Worm (Caenorhabditis elegans) whole organism, L1 larva: ENCODE results near the gene toh-1.

ENCODE experiments used
- C04F5.9 ChIP-seq: sonication (generic microtip); optimal IDR thresholded peaks from 2 replicates; lab custom pipeline; 2016; ENCODE audit warnings: missing genetic modification characterization, missing compliant biosample characterization
- C16A3.4 ChIP-seq: fragments of 150-350 bp; optimal IDR thresholded peaks from 2 replicates; lab custom pipeline; 2014; ENCODE audit warnings: missing biosample characterization, missing genetic modification characterization
- C34B4.2 ChIP-seq: sonication (generic microtip); optimal IDR thresholded peaks from 2 replicates; lab custom pipeline; 2017; ENCODE audit warnings: mild to moderate bottlenecking, missing genetic modification characterization, missing compliant biosample characterization
- F16B12.6 ChIP-seq: fragments of 150-350 bp; optimal IDR thresholded peaks from 2 replicates; lab custom pipeline; 2014; ENCODE audit warnings: missing biosample characterization, missing genetic modification characterization
- Y116A8C.19 ChIP-seq: sonication (generic microtip); optimal IDR thresholded peaks from 2 replicates; lab custom pipeline; 2016; ENCODE audit warnings: missing compliant biosample characterization, missing genetic modification characterization, borderline replicate concordance
- alr-1 ChIP-seq: fragments of 200-800 bp; sonication (Bioruptor generic); optimal IDR thresholded peaks from 2 replicates; lab custom pipeline; 2018; ENCODE audit warnings: borderline replicate concordance, mild to moderate bottlenecking, missing genetic modification characterization, missing compliant biosample characterization
- ama-1 ChIP-seq: fragments of 150-350 bp; optimal IDR thresholded peaks from 2 replicates; lab custom pipeline; 2014
- ceh-63 ChIP-seq: fragments of 200-800 bp; sonication (Bioruptor generic); optimal IDR thresholded peaks from 2 replicates; lab custom pipeline; 2018; ENCODE audit warnings: mild to moderate bottlenecking, missing genetic modification characterization, missing compliant biosample characterization
- ceh-82 ChIP-seq, 3 experiments: fragments of 150-350 bp in 1 of 3; sonication (generic microtip) in 2 of 3; optimal IDR thresholded peaks; 2 replicates each; lab custom pipeline; 2014 to 2017; ENCODE audit warnings: missing biosample characterization in 3 of 3, missing genetic modification characterization in 3 of 3
- ceh-88 ChIP-seq: fragments of 200-800 bp; sonication (Bioruptor generic); IDR thresholded peaks from 2 replicates; pipeline ENCODE4 v1.3.6; 2022; ENCODE audit warnings: missing genetic modification characterization, missing compliant biosample characterization
- ceh-90 ChIP-seq: sonication (generic microtip); optimal IDR thresholded peaks from 2 replicates; lab custom pipeline; 2016; ENCODE audit warnings: missing genetic modification characterization, missing compliant biosample characterization
- dsc-1 ChIP-seq: sonication (generic microtip); optimal IDR thresholded peaks from 2 replicates; lab custom pipeline; 2016; ENCODE audit warnings: mild to moderate bottlenecking, missing genetic modification characterization, missing compliant biosample characterization
- efl-1 ChIP-seq, 4 experiments: fragments of 150-350 bp; optimal IDR thresholded peaks in 3 of 4; peaks in 1 of 4; 1 replicate in 1 of 4; 2 replicates in 3 of 4; lab custom pipeline; 2014; ENCODE audit warnings: missing biosample characterization in 2 of 4, missing genetic modification characterization in 2 of 4, missing genetic modification reagents in 2 of 4
- efl-3 ChIP-seq: fragments of 200-800 bp; sonication (Bioruptor generic); optimal IDR thresholded peaks from 2 replicates; lab custom pipeline; 2018; ENCODE audit warnings: mild to moderate bottlenecking, missing genetic modification characterization, missing compliant biosample characterization
- egl-27 ChIP-seq, 2 experiments: fragments of 150-350 bp in 1 of 2; sonication (generic microtip); optimal IDR thresholded peaks; 3 replicates each; lab custom pipeline; 2017 to 2018; ENCODE audit warnings: missing biosample characterization in 2 of 2, missing genetic modification characterization in 2 of 2, missing genetic modification reagents in 2 of 2
- fos-1 ChIP-seq: fragments of 150-350 bp; optimal IDR thresholded peaks from 2 replicates; lab custom pipeline; 2014; ENCODE audit warnings: missing biosample characterization, missing genetic modification characterization
- grh-1 ChIP-seq: fragments of 200-800 bp; sonication (Bioruptor generic); IDR thresholded peaks from 2 replicates; pipeline ENCODE4 v1.3.6; 2022; ENCODE audit warnings: missing genetic modification reagents, missing genetic modification characterization, missing compliant biosample characterization
- hlh-4 ChIP-seq: sonication (generic microtip); optimal IDR thresholded peaks from 2 replicates; lab custom pipeline; 2016; ENCODE audit warnings: mild to moderate bottlenecking, missing genetic modification characterization, missing compliant biosample characterization
- jun-1 ChIP-seq: fragments of 150-350 bp; optimal IDR thresholded peaks from 2 replicates; lab custom pipeline; 2014; ENCODE audit warnings: missing biosample characterization, missing genetic modification reagents, missing genetic modification characterization
- lin-14 ChIP-seq: fragments of 200-800 bp; sonication (Bioruptor generic); optimal IDR thresholded peaks from 2 replicates; lab custom pipeline; 2018; ENCODE audit warnings: mild to moderate bottlenecking, missing genetic modification characterization, moderate library complexity, missing compliant biosample characterization
- lin-15B ChIP-seq: fragments of 150-350 bp; sonication (generic microtip); optimal IDR thresholded peaks from 3 replicates; lab custom pipeline; 2014; ENCODE audit warnings: missing biosample characterization, missing genetic modification characterization
- lin-35 ChIP-seq, 2 experiments: fragments of 150-350 bp; optimal IDR thresholded peaks; 2 replicates each; lab custom pipeline; 2014; ENCODE audit warnings: missing biosample characterization in 2 of 2, missing genetic modification characterization in 2 of 2, missing genetic modification reagents in 2 of 2
- lir-3 ChIP-seq: sonication (generic microtip); optimal IDR thresholded peaks from 2 replicates; lab custom pipeline; 2016; ENCODE audit warnings: mild to moderate bottlenecking, missing genetic modification characterization, moderate library complexity, missing compliant biosample characterization; ENCODE audit not compliant: poor library complexity
- lsy-2 ChIP-seq, 2 experiments: fragments of 150-350 bp; optimal IDR thresholded peaks; 2 replicates each; lab custom pipeline; 2014; ENCODE audit warnings: missing biosample characterization in 2 of 2, missing genetic modification characterization in 2 of 2
- mab-9 ChIP-seq: fragments of 200-800 bp; sonication (Bioruptor generic); IDR thresholded peaks from 2 replicates; pipeline ENCODE4 v1.3.6; 2022; ENCODE audit warnings: missing genetic modification reagents, missing genetic modification characterization, missing compliant biosample characterization
- mdl-1 ChIP-seq, 2 experiments: fragments of 150-350 bp; optimal IDR thresholded peaks; 2 replicates each; lab custom pipeline; 2014 to 2017; ENCODE audit warnings: missing biosample characterization in 2 of 2, missing genetic modification characterization in 2 of 2, inconsistent platforms in 1 of 2
- mef-2 ChIP-seq: fragments of 150-350 bp; optimal IDR thresholded peaks from 2 replicates; lab custom pipeline; 2014; ENCODE audit warnings: missing biosample characterization, missing genetic modification characterization
- nhr-11 ChIP-seq: fragments of 150-350 bp; optimal IDR thresholded peaks from 2 replicates; lab custom pipeline; 2014; ENCODE audit warnings: missing biosample characterization, missing genetic modification characterization
- nhr-12 ChIP-seq: sonication (generic microtip); optimal IDR thresholded peaks from 2 replicates; lab custom pipeline; 2017; ENCODE audit warnings: missing biosample characterization, missing genetic modification characterization
- nhr-19 ChIP-seq: fragments of 200-800 bp; sonication (Bioruptor generic); conservative IDR thresholded peaks from 2 replicates; pipeline ENCODE4 v1.3.6; 2022; ENCODE audit warnings: missing genetic modification characterization, missing compliant biosample characterization
- nhr-20 ChIP-seq: sonication (generic microtip); optimal IDR thresholded peaks from 2 replicates; lab custom pipeline; 2016; ENCODE audit warnings: mild to moderate bottlenecking, missing genetic modification characterization, missing compliant biosample characterization
- nhr-237 ChIP-seq: fragments of 150-350 bp; optimal IDR thresholded peaks from 2 replicates; lab custom pipeline; 2014; ENCODE audit warnings: missing biosample characterization, missing genetic modification characterization
- nhr-71 ChIP-seq: sonication (generic microtip); optimal IDR thresholded peaks from 2 replicates; lab custom pipeline; 2016; ENCODE audit warnings: mild to moderate bottlenecking, missing genetic modification characterization, moderate library complexity, missing compliant biosample characterization
- nhr-76 ChIP-seq: sonication (generic microtip); optimal IDR thresholded peaks from 2 replicates; lab custom pipeline; 2017; ENCODE audit warnings: missing biosample characterization, missing genetic modification characterization
- nhr-85 ChIP-seq: sonication (generic microtip); peaks from one replicate; lab custom pipeline; 2016; ENCODE audit warnings: missing genetic modification characterization, inconsistent platforms, missing compliant biosample characterization
- pag-3 ChIP-seq: sonication (generic microtip); optimal IDR thresholded peaks from 2 replicates; lab custom pipeline; 2017; ENCODE audit warnings: missing genetic modification characterization, mild to moderate bottlenecking, missing compliant biosample characterization, antibody characterized with exemption, borderline replicate concordance; ENCODE audit not compliant: insufficient read depth
- pax-3 ChIP-seq: fragments of 200-800 bp; sonication (Bioruptor generic); optimal IDR thresholded peaks from 2 replicates; lab custom pipeline; 2018; ENCODE audit warnings: mild to moderate bottlenecking, missing genetic modification characterization, moderate library complexity, missing compliant biosample characterization
- rnt-1 ChIP-seq: sonication (generic microtip); optimal IDR thresholded peaks from 2 replicates; lab custom pipeline; 2016; ENCODE audit warnings: mild to moderate bottlenecking, missing genetic modification characterization, moderate library complexity, missing compliant biosample characterization
- sptf-1 ChIP-seq: fragments of 150-350 bp; optimal IDR thresholded peaks from 2 replicates; lab custom pipeline; 2014; ENCODE audit warnings: missing biosample characterization, missing genetic modification characterization
- swsn-7 ChIP-seq: sonication (generic microtip); optimal IDR thresholded peaks from 2 replicates; lab custom pipeline; 2016; ENCODE audit warnings: missing genetic modification characterization, missing compliant biosample characterization
- tlp-1 ChIP-seq: fragments of 150-350 bp; optimal IDR thresholded peaks from 2 replicates; lab custom pipeline; 2014; ENCODE audit warnings: missing biosample characterization, missing genetic modification characterization
- unc-130 ChIP-seq: fragments of 150-350 bp; optimal IDR thresholded peaks from 2 replicates; lab custom pipeline; 2017; ENCODE audit warnings: missing biosample characterization, missing genetic modification characterization, inconsistent platforms
- unc-30 ChIP-seq: sonication (generic microtip); optimal IDR thresholded peaks from 2 replicates; lab custom pipeline; 2017; ENCODE audit warnings: missing biosample characterization, missing genetic modification characterization
- zag-1 ChIP-seq: fragments of 150-350 bp; optimal IDR thresholded peaks from 2 replicates; lab custom pipeline; 2014; ENCODE audit warnings: missing biosample characterization, missing genetic modification characterization
- zip-4 ChIP-seq: fragments of 200-800 bp; sonication (Bioruptor generic); optimal IDR thresholded peaks from 2 replicates; lab custom pipeline; 2018; ENCODE audit warnings: mild to moderate bottlenecking, missing genetic modification characterization, moderate library complexity, missing compliant biosample characterization
- ztf-11 ChIP-seq, 2 experiments: sonication (generic microtip); optimal IDR thresholded peaks; 2 replicates each; lab custom pipeline; 2016 to 2017; ENCODE audit warnings: missing genetic modification characterization in 2 of 2, missing biosample characterization in 1 of 2, missing compliant biosample characterization in 1 of 2

Gene toh-1

DNA sequence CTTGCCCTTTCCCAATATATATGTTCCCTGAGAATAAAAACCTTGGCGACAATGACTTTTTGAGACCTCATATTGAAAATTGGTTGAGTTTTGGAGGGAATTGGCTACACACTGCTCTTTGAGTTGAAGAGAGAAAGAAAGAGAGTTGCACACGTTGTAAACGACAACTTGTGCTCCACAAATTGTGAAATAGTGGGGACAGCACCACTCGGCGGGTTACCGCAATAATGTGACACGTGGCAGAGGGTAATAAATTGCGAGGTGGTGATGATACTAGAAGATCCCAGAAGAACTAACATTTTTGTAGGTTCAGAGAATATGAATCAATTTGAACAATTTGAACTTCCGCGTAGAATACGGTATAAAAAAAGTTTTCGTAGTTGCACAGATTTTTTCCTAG is 27.0 kb downstream of the toh-1 start (continued):
- TF ChIP-seq hlh-4 (tag; lab: Kevin White, UChicago), result no peak
- TF ChIP-seq nhr-12 (tag; lab: Kevin White, UChicago), result no peak
- TF ChIP-seq nhr-71 (tag; lab: Kevin White, UChicago), result peak; percentile 58
- TF ChIP-seq nhr-85 (tag; lab: Kevin White, UChicago), result no peak
- no peak for TF ChIP-seq swsn-7 (tag; lab: Kevin White, UChicago)
- no peak for TF ChIP-seq ceh-82 (tag; optimal IDR thresholded peaks at IDR 0.05; lab: Kevin White, UChicago)
- no peak for TF ChIP-seq mab-9 (GFP tag; lab: Robert Waterston, UW)
- TF ChIP-seq unc-130 (tag; lab: Kevin White, UChicago), result peak; percentile 27
- no peak for TF ChIP-seq unc-30
- TF ChIP-seq, all 84 proteins: peak for 7

DNA sequence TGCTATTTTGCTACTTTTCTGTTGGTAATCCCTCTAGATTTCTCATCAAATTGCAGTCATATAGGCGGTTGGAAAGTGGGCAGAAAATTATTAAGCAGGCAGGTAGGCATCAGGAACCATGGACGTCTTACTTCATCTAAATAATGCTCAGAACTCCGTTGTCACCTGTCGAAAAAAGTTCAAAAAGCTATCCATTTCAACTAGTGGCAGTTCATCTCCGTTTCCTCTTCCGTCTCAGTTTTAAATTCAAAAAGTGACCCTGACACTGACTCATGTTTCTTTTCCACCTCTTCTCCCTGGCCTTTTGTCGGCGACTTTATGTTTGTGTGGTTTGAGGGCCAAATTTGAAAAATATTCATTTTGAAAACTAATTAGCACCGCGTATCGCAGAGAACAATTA is 34.3 kb downstream of the toh-1 start:
- TF ChIP-seq lin-15B (tag; lab: Kevin White, UChicago), result no peak
- TF ChIP-seq sptf-1 (tag; lab: Kevin White, UChicago), result no peak
- TF ChIP-seq Y116A8C.19 (tag; lab: Kevin White, UChicago), result no peak
- TF ChIP-seq lin-14 (GFP tag; lab: Kevin White, UChicago), result peak; percentile 47
- no peak for TF ChIP-seq ceh-88 (GFP tag; lab: Robert Waterston, UW)
- no peak for TF ChIP-seq efl-1 (optimal IDR thresholded peaks at IDR 0.05; lab: Kevin White, UChicago)
- no peak for TF ChIP-seq efl-1 (GFP tag; optimal IDR thresholded peaks at IDR 0.05 in 1 of 2; lab: Kevin White, UChicago)
- TF ChIP-seq nhr-85 (tag; lab: Kevin White, UChicago), result peak; percentile 58
- TF ChIP-seq rnt-1 (tag; lab: Kevin White, UChicago), result peak; percentile 2
- TF ChIP-seq dsc-1, result no peak

DNA sequence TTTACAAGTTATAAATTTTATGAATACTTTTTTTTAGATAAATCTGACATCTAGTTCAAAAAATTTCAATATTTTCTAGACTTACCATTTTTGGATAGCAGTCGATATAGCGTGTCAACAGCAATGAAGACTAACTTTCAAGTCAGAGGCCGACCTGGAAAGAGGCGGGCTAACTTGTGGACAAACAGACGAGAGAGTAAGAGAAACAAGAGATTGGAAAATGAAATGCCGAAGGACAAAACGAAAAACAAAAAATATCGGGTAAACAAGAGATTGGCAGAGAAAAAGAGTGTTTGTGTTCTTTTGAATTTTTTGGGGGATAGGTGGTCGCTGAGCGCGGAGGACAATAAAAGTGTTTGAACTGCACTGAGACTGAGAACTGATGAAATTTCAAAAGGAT is 35.7 kb downstream of the toh-1 start, which contains the start of gene lec-4:
Gene lec-4, minus strand, starts transcription at position 154 of the 400 bp plus-strand sequence.
- peak; percentile 92 for TF ChIP-seq lin-14 (GFP tag; lab: Kevin White, UChicago)
- no peak for TF ChIP-seq zip-4 (GFP tag; lab: Kevin White, UChicago)
- peak; percentile 47 for TF ChIP-seq nhr-71 (tag; lab: Kevin White, UChicago)
- peak; percentile 57 for TF ChIP-seq nhr-20 (tag; lab: Kevin White, UChicago)
- peak; percentile 31 for TF ChIP-seq rnt-1 (tag; lab: Kevin White, UChicago)
- peak; percentile 7 for TF ChIP-seq nhr-237 (tag; lab: Kevin White, UChicago)
- TF ChIP-seq ama-1 (lab: Kevin White, UChicago), result no peak
- 0 out of 2 replicates have a peak, but pooled peaks have one; percentile 6 for TF ChIP-seq nhr-19
- TF ChIP-seq nhr-12 (tag; lab: Kevin White, UChicago), result no peak
- TF ChIP-seq egl-27 (tag; optimal IDR thresholded peaks at IDR 0.05; lab: Kevin White, UChicago), result peak; percentile 21 to 28
- no peak for TF ChIP-seq tlp-1
- no peak for TF ChIP-seq nhr-11
- peak; percentile 17 for TF ChIP-seq swsn-7 (tag; lab: Kevin White, UChicago)
- TF ChIP-seq C04F5.9, result no peak
- no peak for TF ChIP-seq mef-2 (tag; lab: Kevin White, UChicago)
- no peak for TF ChIP-seq nhr-76 (tag; lab: Kevin White, UChicago)
- TF ChIP-seq C34B4.2, result no peak
- no peak for TF ChIP-seq pax-3
- TF ChIP-seq Y116A8C.19 (tag; lab: Kevin White, UChicago), result no peak
- no peak for TF ChIP-seq ceh-88 (GFP tag; lab: Robert Waterston, UW)
- peak; percentile 36 for TF ChIP-seq jun-1 (tag; lab: Kevin White, UChicago)
- TF ChIP-seq C16A3.4 (tag; lab: Kevin White, UChicago), result peak; percentile 47
- TF ChIP-seq ceh-63 (GFP tag; lab: Kevin White, UChicago), result no peak
- TF ChIP-seq ceh-90 (tag; lab: Kevin White, UChicago), result no peak
- peak; percentile 21 to 38 for TF ChIP-seq lin-35 (GFP tag; optimal IDR thresholded peaks at IDR 0.05; lab: Kevin White, UChicago)
- no peak for TF ChIP-seq mab-9 (GFP tag; lab: Robert Waterston, UW)
- TF ChIP-seq ztf-11 (tag; optimal IDR thresholded peaks at IDR 0.05; lab: Kevin White, UChicago), result no peak
- TF ChIP-seq lsy-2 (tag; optimal IDR thresholded peaks at IDR 0.05; lab: Kevin White, UChicago), result peak in 1 of 2 experiments; percentile 69
- TF ChIP-seq alr-1 (tag; lab: Kevin White, UChicago), result no peak
- no peak for TF ChIP-seq zag-1 (tag; lab: Kevin White, UChicago)
- no peak for TF ChIP-seq lir-3 (tag; lab: Kevin White, UChicago)
- TF ChIP-seq efl-1 (optimal IDR thresholded peaks at IDR 0.05; lab: Kevin White, UChicago), result peak; percentile 27 to 48
- TF ChIP-seq efl-1 (GFP tag; optimal IDR thresholded peaks at IDR 0.05 in 1 of 2; lab: Kevin White, UChicago), result peak in 1 of 2 experiments; percentile 25
- no peak for TF ChIP-seq sptf-1 (tag; lab: Kevin White, UChicago)
- peak; percentile 35 for TF ChIP-seq fos-1
- TF ChIP-seq F16B12.6 (tag; lab: Kevin White, UChicago), result peak; percentile 19
- TF ChIP-seq pag-3, result no peak
- no peak for TF ChIP-seq grh-1 (GFP tag; lab: Robert Waterston, UW)
- peak in 1 of 2 experiments; percentile 20 for TF ChIP-seq mdl-1 (tag; optimal IDR thresholded peaks at IDR 0.05; lab: Kevin White, UChicago)
- no peak for TF ChIP-seq efl-3
